Fruit fly (Drosophila melanogaster) Kc167 (cell line): ENCODE measurements around the gene Cyp4ae1.

Source experiments
- Myc ChIP-seq: fragments of >200 bp; optimal IDR thresholded peaks from 2 replicates; lab custom pipeline; 2017; ENCODE audit warnings: missing external identifiers
- Sin3A ChIP-seq: fragments of >200 bp; optimal IDR thresholded peaks from 2 replicates; lab custom pipeline; 2018; ENCODE audit warnings: missing external identifiers
- h ChIP-seq: fragments of >200 bp; optimal IDR thresholded peaks from 3 replicates; lab custom pipeline; 2018; ENCODE audit warnings: missing external identifiers
- insv ChIP-seq: fragments of >200 bp; optimal IDR thresholded peaks from 3 replicates; lab custom pipeline; 2018; ENCODE audit warnings: missing external identifiers
- psq ChIP-seq: fragments of >200 bp; optimal IDR thresholded peaks from 2 replicates; lab custom pipeline; 2017; ENCODE audit warnings: missing external identifiers
- ttk ChIP-seq: sonication (Bioruptor generic); optimal IDR thresholded peaks from 2 replicates; lab custom pipeline; 2017; ENCODE audit warnings: missing external identifiers

Cyp4ae1 gene

dm6 chrX:2197414-2198271 lies 18.8 kb downstream of the Cyp4ae1 start:
- no peak for TF ChIP-seq ttk (lab: Kevin White, UChicago)
- TF ChIP-seq psq = no peak
- TF ChIP-seq Myc (lab: Kevin White, UChicago) = no peak
- TF ChIP-seq Sin3A (lab: Kevin White, UChicago) = no peak

- no peak for TF ChIP-seq psq
- TF ChIP-seq insv = no peak
- no peak for TF ChIP-seq Myc (lab: Kevin White, UChicago)
- no peak for TF ChIP-seq Sin3A (lab: Kevin White, UChicago)
- no peak for TF ChIP-seq ttk (lab: Kevin White, UChicago)
- no peak for TF ChIP-seq h (lab: Kevin White, UChicago)
Measured at dm6 chrX:2198272-2198571, 19.4 kb downstream of the Cyp4ae1 start.

DNA sequence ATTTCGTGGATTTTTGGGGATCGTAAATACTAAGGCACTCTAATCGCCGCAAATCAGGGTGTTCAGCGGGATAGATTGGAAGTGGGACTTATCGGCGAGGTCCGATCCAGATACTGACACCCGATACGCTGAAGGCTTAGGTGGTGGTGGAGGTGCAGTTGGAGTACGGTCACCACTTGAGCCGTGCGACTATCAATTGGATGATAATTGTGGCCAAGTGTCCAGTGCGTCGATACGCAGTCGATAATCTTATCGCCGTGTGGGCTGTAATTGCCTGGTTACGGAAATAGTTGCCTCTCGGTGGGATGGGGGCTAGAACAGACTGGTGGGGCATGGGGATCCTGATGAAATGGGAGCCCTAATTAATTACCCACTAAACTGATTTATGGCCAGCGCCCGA lies 20.5 kb downstream of the Cyp4ae1 start:
- TF ChIP-seq ttk (lab: Kevin White, UChicago) = no peak
- TF ChIP-seq psq = no peak
- TF ChIP-seq insv = no peak
- TF ChIP-seq Myc (lab: Kevin White, UChicago) = no peak
- no peak for TF ChIP-seq h (lab: Kevin White, UChicago)

DNA sequence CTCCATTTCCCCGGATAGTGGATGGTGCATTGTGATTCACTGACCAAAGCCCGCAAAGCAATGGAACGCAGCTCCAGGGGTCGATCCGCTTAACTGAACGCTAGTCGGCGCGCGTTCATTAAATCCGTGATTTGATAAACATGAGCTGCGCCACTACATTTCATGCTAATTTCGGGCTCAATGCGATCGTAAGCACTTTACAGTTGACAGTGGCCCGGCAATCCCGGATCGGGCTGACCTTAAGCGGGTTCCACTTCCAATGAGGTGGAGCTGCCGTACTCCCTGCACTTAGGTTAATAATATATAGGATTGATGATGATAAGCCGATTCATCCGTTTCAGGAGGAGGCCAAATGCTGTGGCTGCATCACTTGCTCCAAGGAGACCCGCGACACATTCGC lies 25.0 kb downstream of the Cyp4ae1 start, which contains the start of gene FarO:
Gene FarO, minus strand, starts transcription at position 101 of the 400 bp plus-strand sequence.
- TF ChIP-seq Myc (lab: Kevin White, UChicago) (no peak), insv (no peak), h (lab: Kevin White, UChicago) (no peak), psq (no peak), ttk (lab: Kevin White, UChicago) (no peak), Sin3A (lab: Kevin White, UChicago) (no peak)

DNA sequence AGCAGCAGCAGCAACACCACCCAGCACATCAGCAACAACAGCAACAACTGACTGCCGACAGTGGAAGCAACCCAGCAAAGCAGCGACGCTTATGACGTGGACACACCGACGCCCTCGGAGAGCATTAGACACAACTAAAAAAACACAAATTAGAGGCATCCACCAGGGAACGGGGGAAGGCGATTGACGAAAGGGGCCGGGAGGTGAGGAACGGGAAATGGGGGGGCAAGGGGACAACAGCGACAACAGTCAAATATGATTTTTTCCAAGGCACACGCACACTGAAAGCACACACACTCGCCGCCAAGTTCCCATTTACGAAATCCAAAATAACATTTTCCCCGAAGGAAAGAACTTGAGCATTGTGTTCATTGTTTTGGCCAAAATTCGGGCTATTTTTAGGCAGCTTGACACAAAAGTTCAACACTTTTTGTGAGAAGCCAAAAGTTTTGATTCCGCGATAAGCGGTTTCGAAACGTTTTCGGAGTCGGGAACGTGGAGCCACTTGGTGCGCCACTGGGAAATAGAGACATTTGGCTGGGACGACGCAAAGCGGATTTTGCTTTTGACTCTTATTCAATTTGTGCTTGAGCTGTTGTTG lies 29.9 kb downstream of the Cyp4ae1 start:
- TF ChIP-seq Sin3A (lab: Kevin White, UChicago) = no peak
- TF ChIP-seq psq = no peak
- TF ChIP-seq ttk (lab: Kevin White, UChicago) = no peak
- TF ChIP-seq h (lab: Kevin White, UChicago) = no peak
- TF ChIP-seq Myc (lab: Kevin White, UChicago) = no peak
- no peak for TF ChIP-seq insv

DNA sequence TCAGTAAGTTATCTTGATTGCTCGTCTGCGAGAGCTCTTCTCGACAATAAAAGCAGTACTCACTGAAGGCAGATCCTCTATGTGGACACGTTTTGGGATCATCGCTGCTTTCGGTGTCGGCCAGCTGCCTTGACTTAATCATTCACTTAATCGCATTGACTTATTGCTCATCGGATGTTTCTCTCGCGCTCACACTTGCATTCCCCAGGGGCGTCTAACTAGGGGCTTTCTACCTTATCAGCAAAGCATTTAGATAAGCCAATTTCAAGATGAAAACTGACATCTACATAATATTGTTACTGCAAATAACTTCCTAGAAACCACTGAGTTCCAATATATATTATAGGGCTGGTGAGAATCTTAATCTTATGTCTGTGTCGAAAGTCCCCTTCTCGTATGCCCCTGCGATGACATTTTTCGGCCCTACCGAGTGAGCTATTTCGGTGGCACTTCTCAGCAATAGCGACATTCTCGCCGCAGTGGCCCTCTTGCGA lies 33.6 kb downstream of the Cyp4ae1 start:
- TF ChIP-seq psq (no peak), Myc (lab: Kevin White, UChicago) (no peak), h (lab: Kevin White, UChicago) (no peak), Sin3A (lab: Kevin White, UChicago) (no peak), ttk (lab: Kevin White, UChicago) (no peak), insv (no peak)

DNA sequence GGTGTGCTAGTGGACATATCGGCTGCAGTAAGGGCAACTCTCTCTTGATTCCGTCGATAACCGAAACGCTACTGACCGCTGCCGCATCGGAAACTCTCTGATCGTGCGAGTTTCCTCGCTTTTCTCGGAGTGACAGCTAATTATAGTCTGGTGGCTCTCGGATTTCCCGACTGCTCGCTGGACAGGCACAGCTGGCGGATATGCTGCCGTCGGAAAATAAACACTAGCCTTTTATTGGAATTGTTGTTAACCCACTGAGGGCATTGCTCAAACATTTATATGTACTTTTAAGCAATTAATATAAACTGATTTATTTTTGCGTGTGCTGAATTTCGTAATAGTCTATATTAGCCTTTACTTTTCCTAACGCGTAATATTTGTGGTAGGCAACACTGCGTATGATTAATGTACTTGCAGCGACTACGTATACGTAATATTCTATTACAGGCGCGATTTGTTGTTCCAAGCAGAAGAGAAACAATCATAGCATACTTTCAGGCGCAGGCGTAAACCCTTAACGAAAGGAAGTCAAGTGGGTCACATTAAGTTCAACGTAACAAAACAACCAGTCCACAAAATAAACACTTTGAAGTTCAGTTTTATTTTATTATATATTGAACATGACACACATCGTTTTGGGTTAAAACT lies 35.1 kb downstream of the Cyp4ae1 start, which contains the start of gene SmydA-8:
Gene SmydA-8, minus strand, starts transcription at position 51 of the 648 bp plus-strand sequence.
- no peak for TF ChIP-seq Myc (lab: Kevin White, UChicago)
- no peak for TF ChIP-seq h (lab: Kevin White, UChicago)
- no peak for TF ChIP-seq psq
- TF ChIP-seq ttk (lab: Kevin White, UChicago) = no peak
- TF ChIP-seq Sin3A (lab: Kevin White, UChicago) = no peak
- TF ChIP-seq insv = no peak

dm6 chrX:2218455-2218854 lies 39.6 kb downstream of the Cyp4ae1 start:
- TF ChIP-seq Sin3A (lab: Kevin White, UChicago) (no peak), psq (no peak), Myc (lab: Kevin White, UChicago) (no peak), ttk (lab: Kevin White, UChicago) (no peak), h (lab: Kevin White, UChicago) (no peak), insv (no peak)

dm6 chrX:2219246-2219645 lies 40.4 kb downstream of the Cyp4ae1 start:
- TF ChIP-seq Sin3A (lab: Kevin White, UChicago) (no peak), Myc (lab: Kevin White, UChicago) (no peak), h (lab: Kevin White, UChicago) (no peak), ttk (lab: Kevin White, UChicago) (no peak), insv (no peak), psq (no peak)

dm6 chrX:2219899-2220298 lies 41.1 kb downstream of the Cyp4ae1 start:
- TF ChIP-seq psq = no peak
- no peak for TF ChIP-seq h (lab: Kevin White, UChicago)
- no peak for TF ChIP-seq Myc (lab: Kevin White, UChicago)
- no peak for TF ChIP-seq ttk (lab: Kevin White, UChicago)
- no peak for TF ChIP-seq insv
- no peak for TF ChIP-seq Sin3A (lab: Kevin White, UChicago)

DNA sequence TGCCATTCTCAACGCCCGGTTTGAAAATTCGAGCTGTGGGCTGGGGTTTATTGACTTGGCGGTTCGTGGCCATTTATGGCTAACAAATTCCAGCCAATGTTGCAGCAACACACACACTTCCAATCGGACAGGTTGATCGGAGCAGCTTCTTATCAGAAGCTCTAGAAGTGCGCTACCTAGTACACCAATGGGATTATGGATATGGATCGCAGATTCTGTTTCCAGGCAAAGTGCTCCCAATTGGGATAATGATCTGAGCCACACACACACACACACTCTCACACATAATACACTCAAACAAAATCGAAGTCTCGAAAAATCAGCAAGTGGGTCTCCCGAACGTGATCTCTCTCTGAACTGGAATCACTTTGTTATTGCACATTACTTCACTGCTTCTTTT lies 42.8 kb downstream of the Cyp4ae1 start:
- TF ChIP-seq psq = no peak
- TF ChIP-seq Myc (lab: Kevin White, UChicago) = no peak
- TF ChIP-seq insv = no peak
- no peak for TF ChIP-seq h (lab: Kevin White, UChicago)
- no peak for TF ChIP-seq Sin3A (lab: Kevin White, UChicago)
- TF ChIP-seq ttk (lab: Kevin White, UChicago) = no peak
